Fruit fly (Drosophila melanogaster) whole organism, pupa: ENCODE data around the gene CHKov2.
A peak's percentile ranks its signal among the peaks of the same experiment; 100 is the strongest.

Experiments
- CG17806 ChIP-seq: fragments of 200-800 bp; sonication (Bioruptor generic); optimal IDR thresholded peaks from 2 replicates; lab custom pipeline; 2018; ENCODE audit warnings: missing biosample characterization, mild to moderate bottlenecking, missing genetic modification characterization, moderate library complexity
- CG8301 ChIP-seq: fragments of 200-800 bp; sonication (Bioruptor generic); optimal IDR thresholded peaks from 2 replicates; lab custom pipeline; 2018; ENCODE audit warnings: missing biosample characterization, mild to moderate bottlenecking, missing genetic modification characterization
- CG9948 ChIP-seq: fragments of 200-800 bp; sonication (Bioruptor generic); optimal IDR thresholded peaks from 2 replicates; lab custom pipeline; 2018; ENCODE audit warnings: missing biosample characterization, mild to moderate bottlenecking, missing genetic modification characterization, moderate library complexity
- EcR ChIP-seq: fragments of 200-800 bp; sonication (Bioruptor generic); optimal IDR thresholded peaks from 3 replicates; lab custom pipeline; 2019; ENCODE audit warnings: missing biosample characterization, missing genetic modification characterization, mild to moderate bottlenecking, moderate library complexity, missing genetic modification reagents
- Pif1B ChIP-seq: fragments of 200-800 bp; sonication (Bioruptor generic); optimal IDR thresholded peaks from 3 replicates; lab custom pipeline; 2016; ENCODE audit warnings: missing biosample characterization, missing genetic modification characterization
- gl ChIP-seq: fragments of 200-800 bp; sonication (Bioruptor generic); optimal IDR thresholded peaks from 2 replicates; lab custom pipeline; 2018; ENCODE audit warnings: missing biosample characterization, mild to moderate bottlenecking, missing genetic modification characterization

DNA sequence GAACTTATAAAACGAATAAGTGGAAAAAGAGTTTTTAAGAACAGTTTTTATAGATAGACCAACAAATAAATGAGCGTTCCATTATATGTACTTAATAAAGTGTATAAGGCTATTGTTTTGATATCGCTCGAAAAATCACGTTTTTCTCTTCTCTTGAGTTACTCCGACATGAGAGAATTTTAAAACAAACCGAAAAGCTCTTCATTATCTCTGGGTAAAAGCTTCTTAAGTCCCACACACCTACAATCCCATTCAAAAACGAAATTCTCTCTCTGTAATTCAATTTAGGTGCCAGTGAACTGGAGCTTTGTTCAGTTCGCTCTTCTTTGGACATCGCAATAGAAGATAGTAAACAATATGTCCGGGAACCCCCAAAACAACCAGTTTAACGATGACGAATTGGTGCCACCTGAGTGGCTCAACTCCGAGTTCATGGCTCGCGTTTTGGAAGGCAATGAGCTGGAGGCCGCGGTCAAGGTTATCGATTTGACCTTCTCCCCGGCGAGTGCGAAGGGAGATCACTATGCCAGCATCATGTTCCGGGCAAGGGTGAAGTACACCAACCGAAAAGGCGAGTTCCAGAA is 27.1 kb downstream of the CHKov2 start, which contains the start of gene CG31436:
- TF ChIP-seq CG17806 (tag; lab: Kevin White, UChicago) = no peak
- no peak for TF ChIP-seq CG8301 (tag; lab: Kevin White, UChicago)
- peak; percentile 74 for TF ChIP-seq EcR (GFP tag; lab: Kevin White, UChicago)
- no peak for TF ChIP-seq CG9948
- TF ChIP-seq Pif1B (GFP tag; lab: Kevin White, UChicago) = no peak
- no peak for TF ChIP-seq gl (tag; lab: Kevin White, UChicago)
